Worm (Caenorhabditis elegans): ENCODE measurements around the gene math-25.

- TF ChIP-seq aly-1 (tag; optimal IDR thresholded peaks at IDR 0.05), result no peak
- TF ChIP-seq ama-1 (optimal IDR thresholded peaks at IDR 0.05), result no peak
- TF ChIP-seq sea-1 (GFP tag; conservative IDR thresholded peaks at IDR 0.05), result no peak
- TF ChIP-seq B0310.2 (tag; optimal IDR thresholded peaks at IDR 0.05), result no peak
- no peak for TF ChIP-seq ceh-13 (GFP tag; optimal IDR thresholded peaks at IDR 0.05)
- no peak for TF ChIP-seq ets-7 (tag; optimal IDR thresholded peaks at IDR 0.05)
- no peak for TF ChIP-seq tbx-11 (GFP tag; IDR thresholded peaks at IDR 0.05)
These were observed 28.6 kb downstream of the math-25 start, which contains the start of gene F52C6.3 for ce11 chrII:1924459-1924858.
